Worm (Caenorhabditis elegans) whole organism, L2 larva: Measurements from ENCODE around the gene cpna-2.

Source experiments
- blmp-1 ChIP-seq: sonication (generic microtip); optimal IDR thresholded peaks from 2 replicates; lab custom pipeline; 2017; ENCODE audit warnings: missing genetic modification characterization, mild to moderate bottlenecking, missing compliant biosample characterization, antibody characterized with exemption, moderate library complexity; ENCODE audit not compliant: insufficient read depth
- elt-1 ChIP-seq: fragments of 150-350 bp; optimal IDR thresholded peaks from 2 replicates; lab custom pipeline; 2014; ENCODE audit warnings: missing biosample characterization, missing genetic modification characterization
- skn-1 ChIP-seq: sonication (generic microtip); optimal IDR thresholded peaks from 2 replicates; lab custom pipeline; 2017; ENCODE audit warnings: missing biosample characterization, missing genetic modification characterization

ce11 chrII:7792514-7792913, 67.8 kb downstream of the cpna-2 start:
- no peak for TF ChIP-seq skn-1
- no peak for TF ChIP-seq blmp-1 (tag; lab: Kevin White, UChicago)
- TF ChIP-seq elt-1 (tag; lab: Kevin White, UChicago): no peak
